Worm (Caenorhabditis elegans): ENCODE results near the gene gmeb-3.
A peak's percentile ranks its signal among the peaks of the same experiment; 100 is the strongest.

Gene gmeb-3

ce11 chrIII:3768200-3768599, at the start of gene gmeb-3:
Gene gmeb-3, plus strand, starts transcription at chrIII:3768500.
- TF ChIP-seq elt-1 (tag; optimal IDR thresholded peaks at IDR 0.05) (no peak), ceh-82 (tag; optimal IDR thresholded peaks at IDR 0.05) (no peak), C34F6.9 (tag; optimal IDR thresholded peaks at IDR 0.05) (no peak), ztf-1 (GFP tag; conservative IDR thresholded peaks at IDR 0.05) (no peak), Y55F3AM.14 (GFP tag; optimal IDR thresholded peaks at IDR 0.05) (no peak), peb-1 (tag; optimal IDR thresholded peaks at IDR 0.05) (no peak), mdl-1 (tag; optimal IDR thresholded peaks at IDR 0.05) (no peak), nhr-129 (tag; optimal IDR thresholded peaks at IDR 0.05) (no peak), nhr-23 (tag; optimal IDR thresholded peaks at IDR 0.05) (no peak), crh-2 (tag; optimal IDR thresholded peaks at IDR 0.05) (no peak), skn-1 (tag; optimal IDR thresholded peaks at IDR 0.05) (no peak)

- no peak for TF ChIP-seq nhr-23 (tag; optimal IDR thresholded peaks at IDR 0.05)
- no peak for TF ChIP-seq nhr-21 (tag; optimal IDR thresholded peaks at IDR 0.05)
- TF ChIP-seq unc-55 (GFP tag; optimal IDR thresholded peaks at IDR 0.05), result peak; percentile 62
- no peak for TF ChIP-seq crh-2 (tag; optimal IDR thresholded peaks at IDR 0.05)
- TF ChIP-seq fos-1 (tag; optimal IDR thresholded peaks at IDR 0.05), result no peak
- TF ChIP-seq ama-1 (optimal IDR thresholded peaks at IDR 0.05), result no peak
Measured at ce11 chrIII:3719564-3719963, 48.7 kb upstream of the gmeb-3 start, which contains the start of gene C14B1.8. Gene C14B1.8, minus strand, starts transcription at chrIII:3719680.

ce11 chrIII:3723726-3724125, 44.6 kb upstream of the gmeb-3 start:
- TF ChIP-seq nhr-77 (tag; optimal IDR thresholded peaks at IDR 0.05), result no peak
- no peak for TF ChIP-seq lin-13 (GFP tag; optimal IDR thresholded peaks at IDR 0.05)
- TF ChIP-seq nhr-23 (tag; optimal IDR thresholded peaks at IDR 0.05), result no peak
- no peak for TF ChIP-seq crh-2 (tag; optimal IDR thresholded peaks at IDR 0.05)

- no peak for TF ChIP-seq ama-1 (optimal IDR thresholded peaks at IDR 0.05)
- no peak for TF ChIP-seq ceh-82 (tag; optimal IDR thresholded peaks at IDR 0.05)
- no peak for TF ChIP-seq nhr-11 (tag; optimal IDR thresholded peaks at IDR 0.05)
- TF ChIP-seq ztf-1 (GFP tag; conservative IDR thresholded peaks at IDR 0.05), result no peak
- no peak for TF ChIP-seq aly-2 (tag; optimal IDR thresholded peaks at IDR 0.05)
- TF ChIP-seq elt-1 (tag; optimal IDR thresholded peaks at IDR 0.05), result no peak
- no peak for TF ChIP-seq F13H6.1 (tag; optimal IDR thresholded peaks at IDR 0.05)
Measured at ce11 chrIII:3724880-3725279, 43.4 kb upstream of the gmeb-3 start, which contains the start of gene C14B1.12. Gene C14B1.12, minus strand, starts transcription at chrIII:3724980.

- TF ChIP-seq alr-1 (tag; optimal IDR thresholded peaks at IDR 0.05), result no peak
- no peak for TF ChIP-seq lin-39 (tag; optimal IDR thresholded peaks at IDR 0.05)
Measured at ce11 chrIII:3726443-3726842, 41.9 kb upstream of the gmeb-3 start, which contains the start of gene gldi-5. Gene gldi-5, minus strand, starts transcription at chrIII:3726500.

- TF ChIP-seq crh-2 (tag; optimal IDR thresholded peaks at IDR 0.05), result no peak
Measured at ce11 chrIII:3729520-3729919, 38.8 kb upstream of the gmeb-3 start, which contains the start of gene F34D10.9. Gene F34D10.9, minus strand, starts transcription at chrIII:3729620.

ce11 chrIII:3730475-3730874, 37.8 kb upstream of the gmeb-3 start, which contains the start of gene F34D10.8:
Gene F34D10.8, plus strand, starts transcription at chrIII:3730775.
- TF ChIP-seq nhr-10 (tag; optimal IDR thresholded peaks at IDR 0.05) (no peak), nhr-6 (tag; optimal IDR thresholded peaks at IDR 0.05) (no peak), sem-4 (tag; optimal IDR thresholded peaks at IDR 0.05) (no peak), lin-39 (tag; optimal IDR thresholded peaks at IDR 0.05) (no peak), nhr-237 (tag; optimal IDR thresholded peaks at IDR 0.05) (no peak), nhr-11 (tag; optimal IDR thresholded peaks at IDR 0.05) (no peak), sma-9 (GFP tag; optimal IDR thresholded peaks at IDR 0.05) (no peak), sma-9 (tag; optimal IDR thresholded peaks at IDR 0.05) (no peak), aly-2 (tag; optimal IDR thresholded peaks at IDR 0.05) (no peak), F13H6.1 (tag; optimal IDR thresholded peaks at IDR 0.05) (no peak), nhr-129 (tag; optimal IDR thresholded peaks at IDR 0.05) (no peak), ztf-4 (tag; optimal IDR thresholded peaks at IDR 0.05) (no peak), ztf-11 (tag; optimal IDR thresholded peaks at IDR 0.05) (no peak), gmeb-1 (tag; optimal IDR thresholded peaks at IDR 0.05) (no peak)

All from whole organism, L2 larva.